Worm (Caenorhabditis elegans) whole organism, early embryonic: Measurements from ENCODE around the gene catp-8.

Source experiments
- B0310.2 ChIP-seq: sonication (generic microtip); optimal IDR thresholded peaks from 2 replicates; lab custom pipeline; 2016; ENCODE audit warnings: mild to moderate bottlenecking, missing genetic modification characterization, missing compliant biosample characterization
- F13C5.2 ChIP-seq: sonication (generic microtip); optimal IDR thresholded peaks from 2 replicates; lab custom pipeline; 2017; ENCODE audit warnings: mild to moderate bottlenecking, missing genetic modification characterization, inconsistent platforms, missing compliant biosample characterization
- aly-1 ChIP-seq: sonication (generic microtip); optimal IDR thresholded peaks from 2 replicates; lab custom pipeline; 2016; ENCODE audit warnings: missing genetic modification characterization, missing compliant biosample characterization
- ama-1 ChIP-seq: fragments of 150-350 bp; optimal IDR thresholded peaks from 2 replicates; lab custom pipeline; 2014
- ceh-13 ChIP-seq: fragments of 200-800 bp; sonication (Bioruptor generic); optimal IDR thresholded peaks from 2 replicates; lab custom pipeline; 2018; ENCODE audit warnings: mild to moderate bottlenecking, missing genetic modification characterization, missing compliant biosample characterization
- ceh-36 ChIP-seq: sonication (generic microtip); optimal IDR thresholded peaks from 2 replicates; lab custom pipeline; 2016; ENCODE audit warnings: missing genetic modification characterization, inconsistent platforms, missing compliant biosample characterization
- ets-7 ChIP-seq: sonication (generic microtip); optimal IDR thresholded peaks from 2 replicates; lab custom pipeline; 2016; ENCODE audit warnings: missing genotype, missing genetic modification characterization, missing compliant biosample characterization
- flt-1 ChIP-seq: fragments of 200-800 bp; sonication (Bioruptor generic); IDR thresholded peaks from 2 replicates; pipeline ENCODE4 v1.3.6; 2022; ENCODE audit warnings: missing genetic modification characterization, missing compliant biosample characterization
- hmbx-1 ChIP-seq: sonication (generic microtip); optimal IDR thresholded peaks from 2 replicates; lab custom pipeline; 2016; ENCODE audit warnings: mild to moderate bottlenecking, missing genetic modification characterization, missing compliant biosample characterization
- hmg-4 ChIP-seq: fragments of 200-800 bp; sonication (Bioruptor generic); optimal IDR thresholded peaks from 2 replicates; lab custom pipeline; 2018; ENCODE audit warnings: mild to moderate bottlenecking, missing genetic modification characterization, missing compliant biosample characterization
- hnd-1 ChIP-seq: sonication (generic microtip); optimal IDR thresholded peaks from 2 replicates; lab custom pipeline; 2016; ENCODE audit warnings: missing genetic modification characterization, missing compliant biosample characterization
- pes-1 ChIP-seq: fragments of 200-800 bp; sonication (Bioruptor generic); IDR thresholded peaks from 2 replicates; pipeline ENCODE4 v1.3.6; 2022; ENCODE audit warnings: missing genetic modification reagents, missing genetic modification characterization, missing compliant biosample characterization
- scrt-1 ChIP-seq: fragments of 200-800 bp; sonication (Bioruptor generic); IDR thresholded peaks from 2 replicates; pipeline ENCODE4 v1.3.6; 2022; ENCODE audit warnings: missing genetic modification characterization, missing compliant biosample characterization
- sea-1 ChIP-seq: fragments of 200-800 bp; sonication (Bioruptor generic); conservative IDR thresholded peaks from 2 replicates; pipeline ENCODE4 v1.3.6; 2022; ENCODE audit warnings: missing genetic modification characterization, missing compliant biosample characterization
- tbx-11 ChIP-seq: fragments of 200-800 bp; sonication (Bioruptor generic); IDR thresholded peaks from 2 replicates; pipeline ENCODE4 v1.3.6; 2022; ENCODE audit warnings: missing genetic modification characterization, missing compliant biosample characterization
- tbx-37 ChIP-seq: fragments of 200-800 bp; sonication (Bioruptor generic); conservative IDR thresholded peaks from 2 replicates; pipeline ENCODE4 v1.3.6; 2022; ENCODE audit warnings: missing genetic modification reagents, missing genetic modification characterization, missing compliant biosample characterization
- tra-4 ChIP-seq: sonication (generic microtip); optimal IDR thresholded peaks from 2 replicates; lab custom pipeline; 2017; ENCODE audit warnings: missing genetic modification characterization, missing compliant biosample characterization

The catp-8 gene

ce11 chrIV:11474067-11474466 lies 5.0 kb downstream of the catp-8 start:
- TF ChIP-seq hnd-1, result peak; percentile 87
- peak; percentile 95 for TF ChIP-seq aly-1 (tag; lab: Kevin White, UChicago)
- TF ChIP-seq hmg-4, result peak; percentile 97
- peak; percentile 95 for TF ChIP-seq pes-1 (GFP tag; lab: Robert Waterston, UW)
- TF ChIP-seq sea-1 (GFP tag; lab: Robert Waterston, UW), result peak; percentile 96
- TF ChIP-seq scrt-1, result peak; percentile 94
- TF ChIP-seq B0310.2, result peak; percentile 92
- TF ChIP-seq ama-1, result peak; percentile 65
- peak; percentile 97 for TF ChIP-seq tbx-11
- TF ChIP-seq flt-1 (GFP tag; lab: Robert Waterston, UW), result peak; percentile 91
- TF ChIP-seq ceh-13 (GFP tag; lab: Kevin White, UChicago), result peak; percentile 84
- peak; percentile 95 for TF ChIP-seq tbx-37 (GFP tag; lab: Robert Waterston, UW)
- peak; percentile 93 for TF ChIP-seq ceh-36 (tag; lab: Kevin White, UChicago)
- TF ChIP-seq tra-4 (tag; lab: Kevin White, UChicago), result peak; percentile 62
- peak; percentile 86 for TF ChIP-seq ets-7
- TF ChIP-seq hmbx-1 (tag; lab: Kevin White, UChicago), result peak; percentile 92
- peak; percentile 95 for TF ChIP-seq F13C5.2 (tag; lab: Kevin White, UChicago)

DNA sequence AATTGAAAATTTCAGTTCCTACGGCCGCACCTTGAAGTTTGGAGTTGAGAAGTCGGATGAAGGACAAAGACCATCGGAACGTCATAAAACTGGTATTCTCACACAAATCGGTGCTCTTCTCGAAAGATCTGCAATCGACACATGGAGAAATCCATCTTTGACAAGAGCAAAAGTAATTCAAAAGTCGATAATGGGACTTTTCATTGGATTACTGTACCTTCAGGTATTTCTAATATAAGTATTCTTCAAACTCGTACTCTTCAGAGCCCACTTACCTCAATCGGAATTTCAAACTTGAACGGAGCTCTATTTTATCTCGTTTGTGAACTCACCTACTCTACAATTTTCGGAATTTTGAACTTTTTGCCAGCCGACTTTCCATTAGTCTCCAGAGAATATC lies 7.0 kb downstream of the catp-8 start:
- TF ChIP-seq tra-4 (tag; lab: Kevin White, UChicago) (no peak), hnd-1 (no peak), ets-7 (no peak)

DNA sequence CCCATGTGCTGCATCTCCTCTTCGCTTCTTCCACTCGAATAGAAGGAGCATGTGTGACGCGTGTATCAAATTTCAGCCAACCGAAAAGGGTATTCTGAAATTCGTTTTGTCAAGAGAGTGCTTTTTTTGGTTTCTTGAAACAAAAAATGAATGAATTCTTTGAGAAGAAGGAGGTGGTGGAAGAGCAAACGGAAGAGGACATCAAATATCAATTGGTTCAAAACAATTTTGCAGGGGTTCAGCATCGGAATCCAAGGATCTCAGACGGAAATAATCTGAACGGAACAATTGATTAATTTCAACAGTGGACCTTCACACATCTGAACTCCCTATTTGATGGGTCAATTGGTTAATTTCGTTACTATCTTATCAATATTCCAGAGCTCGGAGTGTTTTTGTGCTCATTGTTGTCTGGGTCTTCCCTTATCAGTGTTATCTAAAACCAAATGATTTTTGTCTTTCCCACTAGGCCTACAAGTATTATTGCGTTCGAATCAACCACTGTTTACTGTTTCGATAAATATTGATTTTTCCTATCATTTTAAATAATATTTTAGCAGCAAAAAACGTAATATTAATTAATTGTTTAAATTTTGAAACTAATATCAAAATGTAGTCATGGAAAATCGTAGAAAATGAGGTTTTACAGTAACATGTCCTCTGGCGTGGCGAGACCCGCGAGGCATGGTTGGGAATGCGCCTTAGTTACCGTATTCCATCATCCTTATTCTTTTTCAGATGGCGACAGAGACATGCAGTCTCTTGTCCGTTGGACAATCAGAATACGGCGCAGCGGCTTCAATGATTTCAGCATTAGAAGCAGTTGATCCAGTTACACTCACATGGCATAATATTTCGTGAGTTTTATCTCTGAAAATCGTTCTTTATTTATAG lies 9.1 kb downstream of the catp-8 start, which contains the start of the genes C10C6.13 and wht-2:
Gene C10C6.13 (minus strand): TSS at position 51 of the 894 bp plus-strand sequence.
Gene wht-2 (plus strand): TSS at position 739 of the 894 bp plus-strand sequence.
- TF ChIP-seq pes-1 (GFP tag; lab: Robert Waterston, UW) (no peak), hmbx-1 (tag; lab: Kevin White, UChicago) (no peak), ceh-36 (tag; lab: Kevin White, UChicago) (no peak), tbx-37 (GFP tag; lab: Robert Waterston, UW) (no peak), B0310.2 (no peak), scrt-1 (no peak), sea-1 (GFP tag; lab: Robert Waterston, UW) (no peak), aly-1 (tag; lab: Kevin White, UChicago) (no peak), hmg-4 (no peak), tbx-11 (no peak), hnd-1 (no peak), flt-1 (GFP tag; lab: Robert Waterston, UW) (no peak), tra-4 (tag; lab: Kevin White, UChicago) (no peak), F13C5.2 (tag; lab: Kevin White, UChicago) (no peak), ama-1 (no peak), ceh-13 (GFP tag; lab: Kevin White, UChicago) (no peak), ets-7 (no peak)

DNA sequence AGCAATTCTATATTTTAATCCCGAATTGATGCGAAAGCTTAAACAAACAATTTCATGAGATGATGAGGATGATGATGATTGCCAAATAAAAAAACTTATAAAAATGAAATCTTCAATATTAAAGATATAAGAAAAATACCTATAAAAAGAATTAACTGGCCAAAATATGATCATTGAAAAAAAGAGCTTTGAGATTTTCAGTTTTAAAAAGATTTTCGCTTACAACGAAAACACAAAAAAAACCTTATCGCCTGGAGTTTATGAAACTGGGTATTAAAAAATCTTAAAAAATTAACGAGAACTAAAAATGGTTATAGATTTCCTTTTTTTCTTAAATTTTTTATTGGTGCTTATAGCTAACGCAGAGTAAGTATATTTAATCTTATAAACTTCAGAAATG lies 11.6 kb downstream of the catp-8 start, which contains the start of gene C10C6.7:
Gene C10C6.7 (minus strand): TSS at position 101 of the 400 bp plus-strand sequence.
- TF ChIP-seq tbx-11, result no peak
- no peak for TF ChIP-seq F13C5.2 (tag; lab: Kevin White, UChicago)
- TF ChIP-seq aly-1 (tag; lab: Kevin White, UChicago), result no peak
- no peak for TF ChIP-seq hmbx-1 (tag; lab: Kevin White, UChicago)
- no peak for TF ChIP-seq hnd-1
- no peak for TF ChIP-seq flt-1 (GFP tag; lab: Robert Waterston, UW)
- no peak for TF ChIP-seq hmg-4
- no peak for TF ChIP-seq ceh-36 (tag; lab: Kevin White, UChicago)
- TF ChIP-seq tbx-37 (GFP tag; lab: Robert Waterston, UW), result no peak
- no peak for TF ChIP-seq sea-1 (GFP tag; lab: Robert Waterston, UW)
- no peak for TF ChIP-seq ceh-13 (GFP tag; lab: Kevin White, UChicago)
- TF ChIP-seq ets-7, result no peak
- TF ChIP-seq scrt-1, result no peak
- no peak for TF ChIP-seq B0310.2
- no peak for TF ChIP-seq pes-1 (GFP tag; lab: Robert Waterston, UW)
- TF ChIP-seq tra-4 (tag; lab: Kevin White, UChicago), result no peak
- no peak for TF ChIP-seq ama-1

DNA sequence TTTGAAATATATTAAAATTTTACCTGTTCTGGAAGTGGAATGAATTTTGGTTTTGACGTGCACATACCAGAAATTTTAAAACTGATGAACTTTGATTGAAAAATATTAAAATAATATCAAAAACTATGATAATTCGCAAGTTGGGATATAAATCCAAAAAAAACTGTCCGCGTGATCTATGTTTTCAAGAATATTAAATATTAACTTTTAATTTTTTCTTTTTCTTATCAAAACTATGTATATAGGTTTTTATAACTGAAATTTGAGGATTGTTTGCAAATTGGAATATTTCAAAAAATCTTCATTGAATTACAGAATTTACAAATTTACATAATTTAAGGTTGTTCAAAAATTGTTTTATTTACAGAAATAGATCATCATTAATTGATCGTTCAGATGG lies 13.9 kb downstream of the catp-8 start, which contains the start of gene C10C6.3:
Gene C10C6.3 (minus strand): TSS at position 101 of the 400 bp plus-strand sequence.
- no peak for TF ChIP-seq scrt-1
- TF ChIP-seq ceh-36 (tag; lab: Kevin White, UChicago), result no peak
- no peak for TF ChIP-seq hnd-1
- TF ChIP-seq pes-1 (GFP tag; lab: Robert Waterston, UW), result no peak
- TF ChIP-seq tbx-11, result no peak

DNA sequence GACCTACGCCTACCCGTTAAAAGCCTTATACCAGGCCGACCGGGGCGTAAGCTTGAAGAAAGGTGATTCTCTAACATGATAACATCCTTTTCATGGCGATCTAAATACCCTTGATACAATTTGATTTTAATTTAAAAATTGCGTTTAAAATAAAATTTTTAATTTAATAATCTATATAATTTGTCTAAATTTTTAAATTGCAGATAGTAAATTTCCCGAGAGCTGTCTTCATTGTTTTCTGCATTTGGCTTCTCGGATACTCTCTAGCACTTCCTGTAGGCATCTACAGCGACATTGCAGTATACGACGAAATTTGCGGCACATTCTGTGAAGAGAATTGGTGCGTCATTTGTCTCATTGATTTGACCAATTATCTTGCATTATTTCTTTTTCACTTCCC lies 17.7 kb downstream of the catp-8 start:
- no peak for TF ChIP-seq flt-1 (GFP tag; lab: Robert Waterston, UW)
- TF ChIP-seq ama-1, result no peak
- TF ChIP-seq scrt-1, result no peak
- TF ChIP-seq F13C5.2 (tag; lab: Kevin White, UChicago), result no peak
- TF ChIP-seq hmbx-1 (tag; lab: Kevin White, UChicago), result no peak
- no peak for TF ChIP-seq tbx-11
- no peak for TF ChIP-seq hmg-4
- no peak for TF ChIP-seq hnd-1
- no peak for TF ChIP-seq tra-4 (tag; lab: Kevin White, UChicago)
- no peak for TF ChIP-seq ets-7
- TF ChIP-seq ceh-13 (GFP tag; lab: Kevin White, UChicago), result no peak
- no peak for TF ChIP-seq ceh-36 (tag; lab: Kevin White, UChicago)
- TF ChIP-seq B0310.2, result no peak
- TF ChIP-seq pes-1 (GFP tag; lab: Robert Waterston, UW), result no peak
- no peak for TF ChIP-seq aly-1 (tag; lab: Kevin White, UChicago)

DNA sequence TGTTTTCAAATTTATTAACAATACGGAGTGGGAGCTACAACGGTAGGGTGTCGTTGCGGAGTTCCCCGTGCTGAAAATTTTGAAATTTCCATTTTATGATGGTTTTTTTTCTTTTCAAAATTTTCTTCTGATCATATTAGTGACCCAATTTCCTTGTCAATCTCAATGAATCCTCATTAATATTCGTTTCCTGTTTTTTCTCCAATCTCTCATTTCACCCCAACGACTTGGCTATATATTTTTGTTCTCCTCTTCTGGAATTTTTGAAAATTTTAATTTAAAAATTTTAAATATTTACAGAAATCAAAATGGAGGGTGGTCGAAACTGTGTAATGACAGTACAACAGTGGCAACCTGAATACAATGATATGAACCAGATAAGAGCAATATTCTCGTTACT lies 19.4 kb downstream of the catp-8 start, which contains the start of gene npr-3:
Gene npr-3 (plus strand): TSS at position 301 of the 400 bp plus-strand sequence.
- no peak for TF ChIP-seq B0310.2
- no peak for TF ChIP-seq ceh-13 (GFP tag; lab: Kevin White, UChicago)
- no peak for TF ChIP-seq tra-4 (tag; lab: Kevin White, UChicago)
- no peak for TF ChIP-seq ceh-36 (tag; lab: Kevin White, UChicago)
- TF ChIP-seq tbx-37 (GFP tag; lab: Robert Waterston, UW), result no peak
- no peak for TF ChIP-seq ama-1
